Worm (Caenorhabditis elegans): ENCODE results near the gene drn-1.

ce11 chrII:5297718-5298117, 26.1 kb upstream of the drn-1 start:
- TF ChIP-seq aly-2 (tag; optimal IDR thresholded peaks at IDR 0.05): no peak
- TF ChIP-seq lin-35 (GFP tag; optimal IDR thresholded peaks at IDR 0.05): no peak
- no peak for TF ChIP-seq hlh-4 (tag; optimal IDR thresholded peaks at IDR 0.05)

All from whole organism, L1 larva.